Worm (Caenorhabditis elegans) whole organism, L1 larva: ENCODE measurements around the gene glt-7.

Experiments used
- aly-2 ChIP-seq: fragments of 150-350 bp; optimal IDR thresholded peaks from 2 replicates; lab custom pipeline; 2014; ENCODE audit warnings: missing biosample characterization, missing genetic modification characterization
- ceh-63 ChIP-seq: fragments of 200-800 bp; sonication (Bioruptor generic); optimal IDR thresholded peaks from 2 replicates; lab custom pipeline; 2018; ENCODE audit warnings: mild to moderate bottlenecking, missing genetic modification characterization, missing compliant biosample characterization
- efl-1 ChIP-seq, 4 experiments: fragments of 150-350 bp; optimal IDR thresholded peaks in 3 of 4; peaks in 1 of 4; 1 replicate in 1 of 4; 2 replicates in 3 of 4; lab custom pipeline; 2014; ENCODE audit warnings: missing biosample characterization in 2 of 4, missing genetic modification characterization in 2 of 4, missing genetic modification reagents in 2 of 4
- sptf-1 ChIP-seq: fragments of 150-350 bp; optimal IDR thresholded peaks from 2 replicates; lab custom pipeline; 2014; ENCODE audit warnings: missing biosample characterization, missing genetic modification characterization
- tlp-1 ChIP-seq: fragments of 150-350 bp; optimal IDR thresholded peaks from 2 replicates; lab custom pipeline; 2014; ENCODE audit warnings: missing biosample characterization, missing genetic modification characterization
- unc-98 ChIP-seq: fragments of 200-800 bp; sonication (Bioruptor generic); IDR thresholded peaks from 2 replicates; pipeline ENCODE4 v1.3.6; 2022; ENCODE audit warnings: missing genetic modification characterization, missing compliant biosample characterization

glt-7 gene

DNA sequence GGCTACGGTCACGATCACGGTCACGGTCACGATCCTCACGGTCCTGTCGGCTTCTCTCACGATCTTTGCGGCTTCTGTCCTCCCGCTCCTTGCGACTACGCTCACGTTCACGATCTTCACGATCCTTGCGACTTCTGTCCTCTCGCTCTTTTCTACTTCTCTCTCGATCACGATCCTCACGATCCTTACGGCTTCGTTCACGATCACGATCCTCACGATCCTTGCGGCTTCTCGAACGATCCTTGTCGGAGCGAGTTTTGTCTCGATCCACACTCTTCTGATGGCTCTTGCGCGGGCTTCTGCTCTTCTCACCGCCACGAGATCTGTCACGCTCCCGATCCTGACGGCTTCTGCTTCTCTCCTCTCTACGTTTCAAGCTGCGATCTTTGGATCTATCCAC is 48.6 kb downstream of the glt-7 start:
- TF ChIP-seq sptf-1 (tag; lab: Kevin White, UChicago) = no peak
- TF ChIP-seq unc-98 (GFP tag; lab: Robert Waterston, UW) = no peak

DNA sequence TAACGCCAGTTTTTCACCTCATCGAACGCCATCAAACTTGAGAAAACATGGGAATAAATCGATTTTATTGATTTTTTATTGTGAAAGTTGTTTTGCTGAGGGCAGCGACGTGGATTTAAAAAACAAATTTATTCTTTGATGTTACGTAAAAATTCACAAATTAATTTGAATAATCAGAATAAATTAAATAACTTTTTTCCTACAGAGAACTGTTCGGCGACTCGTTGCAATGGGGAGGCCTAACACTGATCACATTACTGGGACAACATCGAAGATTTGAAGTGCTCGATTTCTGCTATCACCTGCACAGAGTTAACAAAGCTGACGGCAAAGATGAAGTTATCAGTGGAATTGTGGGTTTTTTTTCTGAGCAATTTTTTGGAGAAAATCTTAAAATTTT is 50.2 kb downstream of the glt-7 start, which contains the start of gene F56A11.6:
TSS of gene F56A11.6 (minus strand) at position 101 of the 400 bp plus-strand sequence.
- TF ChIP-seq tlp-1 (no peak), efl-1 (optimal IDR thresholded peaks at IDR 0.05; lab: Kevin White, UChicago) (no peak), efl-1 (GFP tag; optimal IDR thresholded peaks at IDR 0.05 in 1 of 2; lab: Kevin White, UChicago) (peak in 1 of 2 experiments; percentile 3)

DNA sequence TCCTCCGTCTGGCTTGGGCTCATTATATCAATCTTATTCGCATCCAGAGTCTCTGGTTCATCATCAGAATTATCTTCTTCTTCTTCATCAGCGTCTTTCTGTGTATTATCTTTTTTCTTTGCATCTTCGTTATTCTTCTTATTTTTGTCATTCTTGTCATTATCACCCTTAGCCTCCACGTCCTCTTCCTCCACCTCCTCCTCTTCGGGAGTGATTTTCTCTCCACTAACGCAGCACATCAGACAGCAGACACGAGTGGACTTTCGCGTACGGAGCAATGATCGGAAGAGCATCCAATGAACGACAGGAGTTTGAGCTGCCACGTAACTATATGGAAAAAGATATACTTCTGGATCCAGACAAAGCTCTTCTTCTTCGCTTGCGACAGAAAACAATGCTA is 52.1 kb downstream of the glt-7 start:
- TF ChIP-seq aly-2 (tag; lab: Kevin White, UChicago) (no peak), ceh-63 (GFP tag; lab: Kevin White, UChicago) (no peak), efl-1 (optimal IDR thresholded peaks at IDR 0.05; lab: Kevin White, UChicago) (no peak), efl-1 (GFP tag; optimal IDR thresholded peaks at IDR 0.05 in 1 of 2; lab: Kevin White, UChicago) (peak in 1 of 2 experiments; percentile 56)
